Worm (Caenorhabditis elegans): Measurements from ENCODE around the gene nadk-1.

nadk-1 gene

DNA sequence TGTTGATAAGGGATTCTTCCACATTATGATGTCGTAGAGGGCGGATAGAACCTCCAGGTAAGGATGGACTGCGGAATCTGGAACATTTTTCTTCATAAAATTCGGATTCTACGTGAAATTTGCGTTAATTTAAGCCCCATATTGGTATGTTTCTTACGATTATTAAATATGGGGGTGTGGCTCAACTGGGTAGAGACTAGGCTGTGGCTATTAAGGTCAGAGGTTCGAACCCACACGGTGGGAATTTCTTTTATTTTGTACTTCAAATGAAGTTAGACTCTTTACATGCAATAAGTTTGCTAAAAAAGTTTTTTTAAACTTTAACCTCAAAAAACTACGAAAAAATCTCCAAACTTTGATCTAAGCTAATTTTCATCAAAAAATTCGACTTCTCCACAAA, 8.6 kb downstream of the nadk-1 start:
- TF ChIP-seq Y56A3A.18 (GFP tag; IDR thresholded peaks at IDR 0.05) (no peak), attf-6 (GFP tag; IDR thresholded peaks at IDR 0.05) (no peak), ztf-26 (tag; optimal IDR thresholded peaks at IDR 0.05) (no peak), repo-1 (tag; optimal IDR thresholded peaks at IDR 0.05) (no peak), rpc-1 (optimal IDR thresholded peaks at IDR 0.05) (peak; percentile 47), rpc-1 (tag; optimal IDR thresholded peaks at IDR 0.05) (peak; percentile 71), T07F8.4 (tag; optimal IDR thresholded peaks at IDR 0.05) (no peak), hlh-12 (tag; optimal IDR thresholded peaks at IDR 0.05) (no peak), mxl-1 (tag; optimal IDR thresholded peaks at IDR 0.05) (no peak), B0019.2 (GFP tag; conservative IDR thresholded peaks at IDR 0.05) (no peak), B0261.1 (tag; optimal IDR thresholded peaks at IDR 0.05) (peak; percentile 44), tbp1 (GFP tag; optimal IDR thresholded peaks at IDR 0.05) (peak; percentile 77), bed-2 (GFP tag; IDR thresholded peaks at IDR 0.05) (no peak), dox-1 (GFP tag; IDR thresholded peaks at IDR 0.05) (no peak), nhr-80 (tag; optimal IDR thresholded peaks at IDR 0.05) (no peak), ets-4 (GFP tag; optimal IDR thresholded peaks at IDR 0.05) (no peak), cebp-1 (GFP tag; IDR thresholded peaks at IDR 0.05) (no peak), cebp-1 (tag; optimal IDR thresholded peaks at IDR 0.05) (no peak), sea-2 (GFP tag; IDR thresholded peaks at IDR 0.05) (no peak), K11D2.4 (GFP tag; IDR thresholded peaks at IDR 0.05) (no peak), somi-1 (GFP tag; optimal IDR thresholded peaks at IDR 0.05) (no peak), Y53F4B.3 (GFP tag; IDR thresholded peaks at IDR 0.05) (no peak), pbrm-1 (GFP tag; IDR thresholded peaks at IDR 0.05) (no peak), akir-1 (GFP tag; optimal IDR thresholded peaks at IDR 0.05) (no peak)

DNA sequence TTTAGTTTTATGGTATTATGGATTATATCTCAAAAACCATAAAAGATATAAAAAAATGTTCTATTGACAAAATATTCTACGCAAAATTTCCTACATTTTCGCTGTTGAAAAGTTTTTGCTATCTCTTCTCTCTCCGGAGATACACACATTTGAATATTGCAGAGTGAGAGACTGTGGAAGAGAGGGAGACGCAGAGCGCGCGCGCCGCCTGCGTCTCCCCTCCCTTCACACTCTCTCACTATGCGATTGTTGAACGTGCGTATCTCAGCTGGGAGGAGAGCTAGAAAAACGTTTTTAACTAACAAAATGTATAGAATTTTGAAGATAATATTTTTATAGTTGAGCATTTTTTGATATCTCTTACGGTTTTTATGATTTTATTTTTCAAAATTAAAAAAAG, 12.2 kb downstream of the nadk-1 start:
- TF ChIP-seq tbx-9 (tag; optimal IDR thresholded peaks at IDR 0.05; ENCODE audit: borderline replicate concordance) (no peak), hrde-1 (tag; optimal IDR thresholded peaks at IDR 0.05; ENCODE audit: borderline replicate concordance) (no peak), sptf-2 (GFP tag; optimal IDR thresholded peaks at IDR 0.05) (no peak), cebp-1 (GFP tag; IDR thresholded peaks at IDR 0.05) (no peak), cebp-1 (tag; optimal IDR thresholded peaks at IDR 0.05) (no peak), egrh-3 (GFP tag; IDR thresholded peaks at IDR 0.05) (peak; percentile 35; the same call in 1 of the 2 replicates), B0019.2 (GFP tag; conservative IDR thresholded peaks at IDR 0.05) (no peak), aptf-2 (GFP tag; conservative IDR thresholded peaks at IDR 0.05) (no peak), hmg-1.2 (GFP tag; IDR thresholded peaks at IDR 0.05) (peak; percentile 85), athp-1 (tag; optimal IDR thresholded peaks at IDR 0.05) (no peak)

DNA sequence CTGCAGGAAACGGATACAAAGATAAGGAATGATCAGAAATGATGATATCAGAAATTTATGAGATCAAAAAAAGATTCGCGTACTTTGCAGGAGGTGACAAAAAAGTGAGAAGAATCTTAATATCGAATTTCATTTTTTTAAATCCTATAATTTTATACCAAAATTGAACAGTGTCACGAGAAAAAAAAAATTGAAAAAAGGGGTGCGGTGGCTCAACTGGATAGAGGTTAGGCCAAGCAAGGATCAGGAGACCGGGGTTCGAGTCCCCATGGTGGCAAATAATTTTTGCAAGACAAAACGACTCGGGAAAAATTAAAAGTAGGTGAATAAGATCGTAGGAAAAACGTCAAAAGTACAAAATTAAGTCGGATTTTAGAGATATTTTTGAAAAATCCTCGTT, 13.5 kb downstream of the nadk-1 start:
- TF ChIP-seq zfh-2 (GFP tag; conservative IDR thresholded peaks at IDR 0.05): no peak
- TF ChIP-seq F33H1.4 (GFP tag; IDR thresholded peaks at IDR 0.05): 0 out of 2 replicates have a peak, but pooled peaks have one; percentile 11
- TF ChIP-seq ztf-6 (GFP tag; IDR thresholded peaks at IDR 0.05): no peak
- peak; percentile 82 for TF ChIP-seq tbp1 (GFP tag; optimal IDR thresholded peaks at IDR 0.05)
- no peak for TF ChIP-seq attf-6 (GFP tag; IDR thresholded peaks at IDR 0.05)
- TF ChIP-seq ceh-91 (GFP tag; IDR thresholded peaks at IDR 0.05): no peak
- 0 out of 2 replicates have a peak, but pooled peaks have one; percentile 45 for TF ChIP-seq lin-26 (GFP tag; IDR thresholded peaks at IDR 0.05)
- no peak for TF ChIP-seq sea-2 (GFP tag; IDR thresholded peaks at IDR 0.05)
- no peak for TF ChIP-seq somi-1 (GFP tag; optimal IDR thresholded peaks at IDR 0.05)
- no peak for TF ChIP-seq rec-8 (tag; optimal IDR thresholded peaks at IDR 0.05)
- TF ChIP-seq cebp-2 (GFP tag; IDR thresholded peaks at IDR 0.05): no peak
- peak; percentile 39 for TF ChIP-seq rpc-1 (optimal IDR thresholded peaks at IDR 0.05)
- peak; percentile 68 for TF ChIP-seq rpc-1 (tag; optimal IDR thresholded peaks at IDR 0.05)
- TF ChIP-seq B0261.1 (tag; optimal IDR thresholded peaks at IDR 0.05): peak; percentile 58
- no peak for TF ChIP-seq snpc-3.4 (tag; optimal IDR thresholded peaks at IDR 0.05)
- TF ChIP-seq T07F8.4 (tag; optimal IDR thresholded peaks at IDR 0.05): no peak
